Fruit fly (Drosophila melanogaster) whole organism, prepupa: ENCODE measurements around the gene SF2.

ENCODE experiments used
- CG10631 ChIP-seq: fragments of 200-800 bp; sonication (Bioruptor generic); optimal IDR thresholded peaks from 2 replicates; lab custom pipeline; 2016; ENCODE audit warnings: missing biosample characterization, missing genetic modification characterization
- CG31627 ChIP-seq: fragments of 200-800 bp; sonication (Bioruptor generic); optimal IDR thresholded peaks from 3 replicates; lab custom pipeline; 2016; ENCODE audit warnings: missing biosample characterization, missing genetic modification characterization
- CG7368 ChIP-seq: fragments of 200-800 bp; sonication (Bioruptor generic); optimal IDR thresholded peaks from 3 replicates; lab custom pipeline; 2016; ENCODE audit warnings: missing biosample characterization, missing genetic modification characterization
- Lpt ChIP-seq: fragments of 200-800 bp; sonication (Bioruptor generic); optimal IDR thresholded peaks from 3 replicates; lab custom pipeline; 2016; ENCODE audit warnings: missing biosample characterization, missing genetic modification characterization
- Sox102F ChIP-seq: fragments of 200-800 bp; sonication (Bioruptor generic); optimal IDR thresholded peaks from 2 replicates; lab custom pipeline; 2016; ENCODE audit warnings: missing biosample characterization, mild to moderate bottlenecking, missing genetic modification characterization

dm6 chr3R:16338342-16338741 is 3.4 kb downstream of the SF2 start:
- no peak for TF ChIP-seq CG7368 (GFP tag; lab: Kevin White, UChicago)
- no peak for TF ChIP-seq Lpt
- TF ChIP-seq CG10631 (GFP tag; lab: Kevin White, UChicago): no peak
- no peak for TF ChIP-seq CG31627 (GFP tag; lab: Kevin White, UChicago)
- TF ChIP-seq Sox102F (GFP tag; lab: Kevin White, UChicago): no peak
